Worm (Caenorhabditis elegans): ENCODE results near the gene rig-3.
"Not testable (repeated sequence)": the region's sequence is repeated elsewhere in the genome, so short reads cannot be mapped to it uniquely, and the experiment has no call there.

DNA sequence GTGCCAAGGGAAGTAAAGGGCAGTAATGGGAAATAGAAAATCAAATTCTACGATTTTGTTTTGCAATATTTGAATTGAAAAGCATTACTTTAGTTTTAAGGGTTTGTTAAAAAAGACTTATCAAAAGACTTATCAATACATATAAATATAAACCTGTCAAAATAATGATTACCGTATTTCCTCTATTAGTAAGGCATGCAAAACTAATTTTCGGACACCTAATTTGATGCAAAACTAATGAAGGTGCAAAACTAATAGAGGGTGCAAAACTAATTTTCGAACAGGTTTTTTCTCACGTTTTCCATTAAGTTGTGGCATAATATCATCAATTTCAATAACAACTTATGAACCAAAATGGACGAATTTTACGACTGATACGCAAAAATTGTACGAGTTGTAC is 28.4 kb downstream of the rig-3 start, which contains the start of gene F41C6.6:
- TF ChIP-seq nfya-1 (tag; optimal IDR thresholded peaks at IDR 0.05; ENCODE audit: insufficient read depth); elt-3 (tag; optimal IDR thresholded peaks at IDR 0.05); pqm-1 (tag; optimal IDR thresholded peaks at IDR 0.05); mml-1 (tag; optimal IDR thresholded peaks at IDR 0.05); egl-5 (tag; optimal IDR thresholded peaks at IDR 0.05); nhr-25 (tag; optimal IDR thresholded peaks at IDR 0.05); aly-2 (tag; optimal IDR thresholded peaks at IDR 0.05); jun-1 (tag; optimal IDR thresholded peaks at IDR 0.05); nhr-11 (tag; optimal IDR thresholded peaks at IDR 0.05); ZK546.5 (tag; optimal IDR thresholded peaks at IDR 0.05); lin-39 (tag; optimal IDR thresholded peaks at IDR 0.05): not testable (repeated sequence)
